Fruit fly (Drosophila melanogaster): Measurements from ENCODE around the gene CG10226.

dm6 chr3L:6262644-6263404, 23.0 kb upstream of the CG10226 start, which contains the start of gene Ldh:
- no peak for TF ChIP-seq h (optimal IDR thresholded peaks at IDR 0.05)
- no peak for TF ChIP-seq insv (optimal IDR thresholded peaks at IDR 0.05)

Measured in Kc167 (cell line).